Worm (Caenorhabditis elegans) whole organism, L2 larva: ENCODE results near the gene lpin-1.
A peak's percentile ranks its signal among the peaks of the same experiment; 100 is the strongest.

ENCODE experiments used
- C34F6.9 ChIP-seq: fragments of 150-350 bp; optimal IDR thresholded peaks from 2 replicates; lab custom pipeline; 2014; ENCODE audit warnings: missing biosample characterization, missing genetic modification characterization
- R02D3.7 ChIP-seq: fragments of 150-350 bp; optimal IDR thresholded peaks from 2 replicates; lab custom pipeline; 2014; ENCODE audit warnings: missing biosample characterization, missing genetic modification characterization
- blmp-1 ChIP-seq: sonication (generic microtip); optimal IDR thresholded peaks from 2 replicates; lab custom pipeline; 2017; ENCODE audit warnings: missing genetic modification characterization, mild to moderate bottlenecking, missing compliant biosample characterization, antibody characterized with exemption, moderate library complexity; ENCODE audit not compliant: insufficient read depth
- crh-2 ChIP-seq: sonication (generic microtip); optimal IDR thresholded peaks from 2 replicates; lab custom pipeline; 2017; ENCODE audit warnings: missing biosample characterization, missing genetic modification characterization
- elt-3 ChIP-seq: sonication (generic microtip); optimal IDR thresholded peaks from 2 replicates; lab custom pipeline; 2017; ENCODE audit warnings: missing biosample characterization, missing genetic modification characterization
- fos-1 ChIP-seq: fragments of 150-350 bp; optimal IDR thresholded peaks from 2 replicates; lab custom pipeline; 2014; ENCODE audit warnings: missing biosample characterization, missing genetic modification characterization
- gmeb-1 ChIP-seq: fragments of 150-350 bp; optimal IDR thresholded peaks from 2 replicates; lab custom pipeline; 2014; ENCODE audit warnings: missing biosample characterization, missing genetic modification characterization
- lin-11 ChIP-seq: fragments of 150-350 bp; sonication (generic microtip); optimal IDR thresholded peaks from 2 replicates; lab custom pipeline; 2014; ENCODE audit warnings: missing biosample characterization, missing genetic modification characterization, inconsistent platforms, mixed read lengths
- lsy-2 ChIP-seq, 2 experiments: fragments of 150-350 bp in 1 of 2; sonication (generic microtip) in 1 of 2; optimal IDR thresholded peaks; 2 replicates each; lab custom pipeline; 2014 to 2017; ENCODE audit warnings: missing biosample characterization in 2 of 2, missing genetic modification characterization in 2 of 2
- mab-5 ChIP-seq: fragments of 150-350 bp; optimal IDR thresholded peaks from 2 replicates; lab custom pipeline; 2014; ENCODE audit warnings: missing biosample characterization, missing genetic modification characterization
- mbf-1 ChIP-seq: sonication (generic microtip); optimal IDR thresholded peaks from 2 replicates; lab custom pipeline; 2017; ENCODE audit warnings: missing biosample characterization, missing genetic modification characterization
- nhr-11 ChIP-seq: fragments of 150-350 bp; optimal IDR thresholded peaks from 2 replicates; lab custom pipeline; 2014; ENCODE audit warnings: missing biosample characterization, missing genetic modification characterization
- nhr-12 ChIP-seq: fragments of 150-350 bp; optimal IDR thresholded peaks from 2 replicates; lab custom pipeline; 2014; ENCODE audit warnings: missing biosample characterization, missing genetic modification characterization
- nhr-129 ChIP-seq: fragments of 150-350 bp; optimal IDR thresholded peaks from 2 replicates; lab custom pipeline; 2014; ENCODE audit warnings: missing biosample characterization, missing genetic modification characterization
- nhr-23 ChIP-seq: fragments of 150-350 bp; optimal IDR thresholded peaks from 2 replicates; lab custom pipeline; 2014; ENCODE audit warnings: missing biosample characterization, missing genetic modification reagents, missing genetic modification characterization
- nhr-25 ChIP-seq: fragments of 150-350 bp; sonication (generic microtip); optimal IDR thresholded peaks from 3 replicates; lab custom pipeline; 2014; ENCODE audit warnings: missing biosample characterization, missing genetic modification characterization
- nhr-6 ChIP-seq: fragments of 150-350 bp; optimal IDR thresholded peaks from 2 replicates; lab custom pipeline; 2014; ENCODE audit warnings: missing biosample characterization, missing genetic modification characterization
- skn-1 ChIP-seq: sonication (generic microtip); optimal IDR thresholded peaks from 2 replicates; lab custom pipeline; 2017; ENCODE audit warnings: missing biosample characterization, missing genetic modification characterization
- sma-3 ChIP-seq: sonication (generic microtip); optimal IDR thresholded peaks from 2 replicates; lab custom pipeline; 2016; ENCODE audit warnings: missing genetic modification reagents, missing genetic modification characterization, missing compliant biosample characterization
- sma-9 ChIP-seq, 2 experiments: fragments of 150-350 bp in 1 of 2; sonication (generic microtip) in 1 of 2; optimal IDR thresholded peaks; 2 replicates each; lab custom pipeline; 2014 to 2016; ENCODE audit warnings: missing genetic modification characterization in 2 of 2, mild to moderate bottlenecking in 1 of 2, missing biosample characterization in 1 of 2, missing compliant biosample characterization in 1 of 2, missing genetic modification reagents in 1 of 2, moderate library complexity in 1 of 2
- unc-39 ChIP-seq: fragments of 150-350 bp; optimal IDR thresholded peaks from 2 replicates; lab custom pipeline; 2014; ENCODE audit warnings: missing biosample characterization, missing genetic modification characterization
- unc-55 ChIP-seq: fragments of 150-350 bp; sonication (generic microtip); optimal IDR thresholded peaks from 3 replicates; lab custom pipeline; 2014; ENCODE audit warnings: missing biosample characterization, missing genetic modification reagents, missing genetic modification characterization
- zag-1 ChIP-seq: fragments of 150-350 bp; optimal IDR thresholded peaks from 2 replicates; lab custom pipeline; 2014; ENCODE audit warnings: missing biosample characterization, missing genetic modification characterization
- ztf-1 ChIP-seq: fragments of 200-800 bp; sonication (Bioruptor generic); conservative IDR thresholded peaks from 2 replicates; pipeline ENCODE4 v1.3.6; 2022; ENCODE audit warnings: missing genetic modification characterization, missing compliant biosample characterization
- ztf-11 ChIP-seq: sonication (generic microtip); optimal IDR thresholded peaks from 2 replicates; lab custom pipeline; 2017; ENCODE audit warnings: missing biosample characterization, missing genetic modification characterization

The lpin-1 gene

DNA sequence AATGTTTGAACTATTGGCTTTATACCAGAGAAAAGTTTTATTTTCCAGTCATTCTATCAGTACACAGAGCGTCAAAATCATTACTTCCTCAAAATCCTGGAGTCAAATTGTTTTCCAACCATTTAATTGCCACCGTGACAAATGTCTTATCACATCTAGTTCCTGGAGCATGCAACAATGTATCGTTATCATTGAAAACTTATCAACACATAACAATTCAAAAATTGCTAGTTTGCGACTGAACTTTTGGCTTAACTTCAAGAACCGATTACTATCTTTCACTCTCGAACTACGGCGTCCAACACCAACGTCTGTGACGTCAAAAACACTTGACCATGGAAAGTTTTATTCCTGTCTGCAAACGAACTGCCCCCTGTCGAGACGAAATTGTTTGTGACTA is 15.9 kb downstream of the lpin-1 start:
- TF ChIP-seq nhr-23 (tag; lab: Kevin White, UChicago): no peak
- TF ChIP-seq sma-9 (GFP tag; optimal IDR thresholded peaks at IDR 0.05; lab: Kevin White, UChicago): peak; percentile 53
- TF ChIP-seq sma-9 (tag; optimal IDR thresholded peaks at IDR 0.05; lab: Kevin White, UChicago): no peak
- peak; percentile 79 for TF ChIP-seq fos-1 (tag; lab: Kevin White, UChicago)
- peak; percentile 37 for TF ChIP-seq crh-2
- TF ChIP-seq mab-5 (tag; lab: Kevin White, UChicago): no peak
- no peak for TF ChIP-seq mbf-1 (tag; lab: Kevin White, UChicago)
- no peak for TF ChIP-seq gmeb-1 (tag; lab: Kevin White, UChicago)

DNA sequence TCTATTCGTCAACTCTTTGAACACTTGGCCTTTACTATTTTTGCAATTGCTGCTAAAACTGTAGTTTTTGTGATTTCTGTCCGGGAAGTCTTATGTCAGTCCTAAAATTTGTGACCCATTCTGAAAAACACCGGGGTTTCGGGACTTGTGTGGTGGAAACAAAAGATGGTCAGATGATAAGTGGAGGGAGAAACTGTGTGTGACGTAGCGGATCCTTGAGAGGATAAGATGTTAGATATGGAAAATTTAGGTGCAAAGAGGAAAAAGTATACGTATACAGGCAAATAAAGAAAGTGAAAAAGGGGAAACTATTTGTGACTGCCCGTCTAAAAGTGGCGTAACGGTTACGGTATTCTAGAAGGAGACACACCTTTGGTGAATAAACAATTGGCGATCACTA is 17.5 kb downstream of the lpin-1 start:
- TF ChIP-seq lin-11 (tag; lab: Kevin White, UChicago) (no peak), blmp-1 (tag; lab: Kevin White, UChicago) (no peak), nhr-129 (tag; lab: Kevin White, UChicago) (no peak), sma-9 (GFP tag; optimal IDR thresholded peaks at IDR 0.05; lab: Kevin White, UChicago) (no peak), sma-9 (tag; optimal IDR thresholded peaks at IDR 0.05; lab: Kevin White, UChicago) (no peak)
- TF ChIP-seq, all 48 proteins: peak for 0

DNA sequence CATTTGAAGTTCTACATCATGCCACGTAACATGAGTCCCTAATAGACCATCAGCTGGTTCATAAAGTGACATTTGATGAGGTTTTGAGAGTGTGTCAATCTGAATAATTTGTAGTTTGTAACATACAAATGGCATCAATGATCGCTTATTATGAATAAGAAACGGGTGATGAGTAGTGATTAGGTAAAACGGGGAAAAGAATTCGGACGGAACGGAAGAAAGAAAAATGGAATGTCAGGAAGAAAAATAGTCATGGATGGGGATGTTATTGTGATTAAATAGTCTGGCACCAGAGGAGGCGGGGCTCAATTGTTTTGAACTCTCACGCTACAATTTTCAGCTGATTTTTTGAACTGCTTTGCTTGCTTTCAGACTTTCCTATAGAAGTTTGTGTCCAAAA is 19.8 kb downstream of the lpin-1 start, which contains the start of gene H37A05.2:
H37A05.2 (minus strand) TSS at position 101 of the 400 bp plus-strand sequence.
- TF ChIP-seq unc-39 (tag; lab: Kevin White, UChicago): no peak
- no peak for TF ChIP-seq nhr-12 (tag; lab: Kevin White, UChicago)
- no peak for TF ChIP-seq nhr-11 (tag; lab: Kevin White, UChicago)
- TF ChIP-seq sma-3: no peak
- no peak for TF ChIP-seq ztf-1 (GFP tag; lab: Robert Waterston, UW)
- no peak for TF ChIP-seq lsy-2 (tag; optimal IDR thresholded peaks at IDR 0.05; lab: Kevin White, UChicago)

DNA sequence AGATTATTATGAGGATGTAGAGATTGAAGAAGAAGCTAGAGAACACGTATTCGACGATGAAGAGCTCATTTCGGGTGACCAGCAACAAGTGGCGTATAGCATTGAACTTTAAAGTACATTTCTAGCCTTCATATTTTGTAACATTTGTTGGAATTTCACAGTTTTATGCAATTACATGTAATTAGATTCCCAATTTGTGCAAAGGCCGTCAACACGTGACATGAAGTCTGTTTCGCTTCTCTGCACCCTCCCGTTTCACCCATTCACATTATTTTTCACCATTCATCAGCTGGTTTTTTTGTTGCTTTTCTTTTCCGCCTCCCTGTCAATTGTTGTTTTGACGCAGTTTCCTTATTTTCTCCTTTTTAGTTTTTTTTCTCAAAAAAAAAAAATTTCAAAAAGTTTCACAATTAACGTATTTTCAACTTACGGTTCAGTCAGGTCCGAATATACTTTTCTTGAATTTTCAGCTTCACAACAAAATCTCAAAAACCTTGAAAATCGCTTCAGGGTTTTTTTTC is 26.8 kb downstream of the lpin-1 start, which contains the start of gene sde-2:
sde-2 (plus strand) TSS at position 471 of the 521 bp plus-strand sequence.
- peak; percentile 72 for TF ChIP-seq C34F6.9 (tag; lab: Kevin White, UChicago)
- peak; percentile 52 for TF ChIP-seq nhr-129 (tag; lab: Kevin White, UChicago)
- TF ChIP-seq unc-55 (GFP tag; lab: Kevin White, UChicago): peak; percentile 8
- TF ChIP-seq unc-39 (tag; lab: Kevin White, UChicago): no peak
- TF ChIP-seq, all 48 proteins: peak for 3

DNA sequence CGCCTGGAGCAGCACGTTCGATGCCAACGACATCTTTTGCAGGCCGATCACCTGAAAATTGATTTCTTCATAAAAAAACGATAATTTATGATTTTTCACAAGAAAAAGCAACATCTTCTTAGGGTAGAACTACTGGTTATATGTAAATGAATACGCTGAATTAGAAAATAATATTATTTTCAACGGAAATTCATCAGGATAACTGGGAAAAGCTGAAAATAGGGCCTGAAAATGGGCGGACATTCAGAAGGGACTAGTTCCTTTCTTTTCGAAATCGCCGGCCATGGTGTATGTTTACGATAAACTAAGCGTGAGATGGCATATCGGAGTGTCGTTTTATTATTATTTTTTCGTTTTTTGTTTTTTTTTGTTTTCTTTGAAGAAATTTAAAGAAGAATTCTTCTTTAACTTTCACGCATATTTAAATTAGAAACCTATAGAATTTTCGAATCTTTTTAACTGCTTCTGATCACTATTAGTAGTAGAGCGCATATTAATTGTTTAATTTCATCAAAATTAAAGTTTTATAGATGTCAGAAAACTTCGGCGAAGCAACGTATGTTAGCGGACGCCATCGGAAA is 28.3 kb downstream of the lpin-1 start, which contains the start of the genes nduv-2 and F53F4.12:
nduv-2 (minus strand) TSS at position 51 of the 581 bp plus-strand sequence.
F53F4.12 (plus strand) TSS at position 531 of the 581 bp plus-strand sequence.
- no peak for TF ChIP-seq skn-1 (tag; lab: Kevin White, UChicago)
- peak; percentile 42 for TF ChIP-seq C34F6.9 (tag; lab: Kevin White, UChicago)
- TF ChIP-seq nhr-23 (tag; lab: Kevin White, UChicago): no peak
- TF ChIP-seq nhr-129 (tag; lab: Kevin White, UChicago): peak; percentile 33
- TF ChIP-seq R02D3.7 (tag; lab: Kevin White, UChicago): peak; percentile 23
- peak; percentile 10 for TF ChIP-seq lin-11 (tag; lab: Kevin White, UChicago)
- no peak for TF ChIP-seq fos-1 (tag; lab: Kevin White, UChicago)
- TF ChIP-seq zag-1 (tag; lab: Kevin White, UChicago): no peak
- TF ChIP-seq unc-55 (GFP tag; lab: Kevin White, UChicago): peak; percentile 70

DNA sequence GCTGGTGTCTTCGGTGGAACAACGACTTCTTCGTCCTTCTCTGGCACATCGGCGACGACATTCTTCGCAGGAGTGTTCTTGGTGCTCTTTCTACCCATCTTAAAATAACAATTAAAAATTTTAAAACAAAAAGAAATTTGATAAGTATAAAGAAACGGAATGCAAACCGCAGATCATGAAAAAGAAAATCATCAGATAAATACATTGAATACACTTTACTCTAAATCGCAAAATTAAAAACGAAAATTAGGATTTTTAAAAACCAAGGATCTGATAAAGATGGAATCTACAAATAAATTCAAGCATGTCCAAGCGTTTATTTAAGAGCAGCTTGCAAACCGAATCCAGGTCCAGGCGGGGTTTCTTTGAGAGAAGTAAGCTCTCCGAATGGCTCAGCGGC is 29.5 kb downstream of the lpin-1 start, which contains the start of gene F53F4.11:
F53F4.11 (minus strand) TSS at position 101 of the 400 bp plus-strand sequence.
- TF ChIP-seq nhr-25 (tag; lab: Kevin White, UChicago) (no peak), gmeb-1 (tag; lab: Kevin White, UChicago) (no peak), mab-5 (tag; lab: Kevin White, UChicago) (no peak), crh-2 (no peak), sma-3 (no peak), elt-3 (no peak), ztf-11 (tag; lab: Kevin White, UChicago) (no peak), mbf-1 (tag; lab: Kevin White, UChicago) (no peak), nhr-6 (tag; lab: Kevin White, UChicago) (no peak), ztf-1 (GFP tag; lab: Robert Waterston, UW) (no peak)
- TF ChIP-seq, all 48 proteins: peak for 0
